Worm (Caenorhabditis elegans): ENCODE data around the gene C14A6.5.

DNA sequence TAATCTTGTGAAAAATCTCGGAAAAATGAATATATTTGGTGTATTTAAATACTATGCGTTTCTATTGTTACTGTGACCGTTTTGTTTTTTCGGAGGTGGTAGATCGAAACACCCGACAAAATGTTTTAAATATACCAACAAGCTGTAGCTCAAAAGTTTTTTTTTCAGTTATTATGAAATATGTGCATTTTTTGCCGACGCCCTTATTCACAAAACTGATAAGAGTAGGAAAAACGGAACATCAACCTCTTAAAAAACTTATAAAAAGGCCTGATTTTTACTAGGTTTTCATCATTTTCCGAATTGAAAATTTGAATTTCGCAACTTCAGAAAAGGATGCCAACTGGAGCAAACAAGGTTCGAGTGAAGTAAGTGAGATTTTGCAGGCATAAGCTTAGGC, 21.2 kb downstream of the C14A6.5 start, which contains the start of gene Y37H2A.14:
- TF ChIP-seq egl-27 (tag; optimal IDR thresholded peaks at IDR 0.05), result no peak
- no peak for TF ChIP-seq lin-39 (tag; optimal IDR thresholded peaks at IDR 0.05)
- TF ChIP-seq aly-2 (tag; optimal IDR thresholded peaks at IDR 0.05), result no peak

All from whole organism, L2 larva.